Worm (Caenorhabditis elegans): ENCODE data around the gene pdr-1.

DNA sequence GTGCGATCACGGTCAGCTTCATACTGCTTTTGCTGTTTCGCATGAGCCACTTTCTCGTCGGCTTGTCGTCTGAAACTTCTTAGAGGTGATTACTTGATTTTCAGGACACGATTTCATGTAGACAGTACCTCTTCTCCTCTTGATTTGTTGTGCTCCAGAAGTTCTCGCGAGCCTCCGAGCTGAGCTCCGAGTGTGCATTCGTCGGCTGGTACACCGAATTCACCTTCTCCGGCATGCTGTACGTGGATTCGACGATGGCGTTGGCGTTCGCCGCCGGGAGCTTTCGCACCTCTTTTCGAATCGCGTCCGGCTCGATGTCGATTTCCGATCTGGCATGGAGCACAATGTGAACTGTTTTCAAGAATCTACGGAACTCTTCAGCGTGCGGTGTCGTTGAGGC, 10.3 kb upstream of the pdr-1 start:
- TF ChIP-seq zag-1 (tag; optimal IDR thresholded peaks at IDR 0.05) (no peak), ceh-16 (tag; optimal IDR thresholded peaks at IDR 0.05) (no peak), nhr-10 (tag; optimal IDR thresholded peaks at IDR 0.05) (no peak), aly-2 (tag; optimal IDR thresholded peaks at IDR 0.05) (no peak), blmp-1 (tag; optimal IDR thresholded peaks at IDR 0.05; ENCODE audit: insufficient read depth) (no peak), lsy-2 (tag; optimal IDR thresholded peaks at IDR 0.05) (no peak), lin-39 (tag; optimal IDR thresholded peaks at IDR 0.05) (no peak), ceh-82 (tag; optimal IDR thresholded peaks at IDR 0.05) (no peak), F13H6.1 (tag; optimal IDR thresholded peaks at IDR 0.05) (no peak), nhr-6 (tag; optimal IDR thresholded peaks at IDR 0.05) (no peak), ztf-11 (tag; optimal IDR thresholded peaks at IDR 0.05) (no peak), nhr-11 (tag; optimal IDR thresholded peaks at IDR 0.05) (no peak), dmd-4 (tag; optimal IDR thresholded peaks at IDR 0.05) (no peak), ztf-4 (tag; optimal IDR thresholded peaks at IDR 0.05) (no peak)
